Worm (Caenorhabditis elegans) whole organism, midembryonic: ENCODE results near the gene Y17G9B.11.

ENCODE experiments used
- T22C8.4 ChIP-seq: fragments of 200-800 bp; sonication (Bioruptor generic); IDR thresholded peaks from 2 replicates; pipeline ENCODE4 v1.3.6; 2022; ENCODE audit warnings: missing genetic modification characterization, missing compliant biosample characterization
- cog-1 ChIP-seq: sonication (generic microtip); optimal IDR thresholded peaks from 2 replicates; lab custom pipeline; 2016; ENCODE audit warnings: missing genetic modification characterization, missing compliant biosample characterization
- flt-1 ChIP-seq: fragments of 200-800 bp; sonication (Bioruptor generic); IDR thresholded peaks from 2 replicates; pipeline ENCODE4 v1.3.6; 2022; ENCODE audit warnings: missing genetic modification characterization, missing compliant biosample characterization
- klf-2 ChIP-seq: fragments of 200-800 bp; sonication (Bioruptor generic); conservative IDR thresholded peaks from 2 replicates; pipeline ENCODE4 v1.3.6; 2022; ENCODE audit warnings: missing genetic modification reagents, missing genetic modification characterization, missing compliant biosample characterization
- med-1 ChIP-seq: sonication (generic microtip); optimal IDR thresholded peaks from 2 replicates; lab custom pipeline; 2017; ENCODE audit warnings: missing genetic modification characterization, mild to moderate bottlenecking, missing compliant biosample characterization, antibody characterized with exemption, missing genetic modification reagents; ENCODE audit not compliant: insufficient read depth
- ref-1 ChIP-seq: fragments of 200-800 bp; sonication (Bioruptor generic); conservative IDR thresholded peaks from 2 replicates; pipeline ENCODE4 v1.3.6; 2022; ENCODE audit warnings: missing genetic modification reagents, missing genetic modification characterization, missing compliant biosample characterization
- tab-1 ChIP-seq: fragments of 200-800 bp; sonication (Bioruptor generic); IDR thresholded peaks from 2 replicates; pipeline ENCODE4 v1.3.6; 2022; ENCODE audit warnings: missing genetic modification characterization, missing compliant biosample characterization
- ztf-23 ChIP-seq: fragments of 200-800 bp; sonication (Bioruptor generic); IDR thresholded peaks from 2 replicates; pipeline ENCODE4 v1.3.6; 2022; ENCODE audit warnings: missing genetic modification reagents, missing genetic modification characterization, missing compliant biosample characterization
- ztf-29 ChIP-seq: fragments of 200-800 bp; sonication (Bioruptor generic); IDR thresholded peaks from 2 replicates; pipeline ENCODE4 v1.3.6; 2022; ENCODE audit warnings: missing genetic modification reagents, missing genetic modification characterization, missing compliant biosample characterization

DNA sequence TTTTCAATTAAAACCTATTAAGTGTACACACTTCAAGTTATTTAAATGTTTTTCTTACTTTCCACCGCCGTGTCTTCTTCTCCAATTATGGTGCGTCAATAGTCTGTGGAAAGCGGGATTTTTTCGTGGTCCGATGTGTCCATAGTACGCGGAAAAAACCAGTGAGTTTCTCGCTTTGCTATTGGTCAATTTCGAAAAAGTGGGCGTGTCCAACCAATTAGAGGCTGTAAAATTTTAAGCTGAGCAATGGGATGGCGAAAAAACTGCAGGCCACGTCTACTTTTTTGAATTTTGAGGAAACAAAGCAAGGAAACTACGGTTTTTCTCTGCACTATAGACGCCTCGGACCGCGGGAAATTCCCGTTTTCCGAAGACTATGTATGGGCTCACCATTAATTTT, 32.7 kb upstream of the Y17G9B.11 start:
- TF ChIP-seq klf-2 (GFP tag; lab: Robert Waterston, UW), result no peak
- TF ChIP-seq flt-1 (GFP tag; lab: Robert Waterston, UW), result no peak
- no peak for TF ChIP-seq tab-1 (GFP tag; lab: Robert Waterston, UW)
- no peak for TF ChIP-seq ref-1
- no peak for TF ChIP-seq T22C8.4 (GFP tag; lab: Robert Waterston, UW)
- no peak for TF ChIP-seq med-1 (GFP tag; lab: Kevin White, UChicago)
- no peak for TF ChIP-seq cog-1 (tag; lab: Kevin White, UChicago)
- no peak for TF ChIP-seq ztf-29 (GFP tag; lab: Robert Waterston, UW)
- no peak for TF ChIP-seq ztf-23 (GFP tag; lab: Robert Waterston, UW)
